Worm (Caenorhabditis elegans): ENCODE data around the gene T01D1.5.

- TF ChIP-seq B0310.2 (tag; optimal IDR thresholded peaks at IDR 0.05) (no peak), sea-1 (GFP tag; conservative IDR thresholded peaks at IDR 0.05) (no peak), hnd-1 (tag; optimal IDR thresholded peaks at IDR 0.05) (no peak), flt-1 (GFP tag; IDR thresholded peaks at IDR 0.05) (no peak), ama-1 (optimal IDR thresholded peaks at IDR 0.05) (no peak), scrt-1 (GFP tag; IDR thresholded peaks at IDR 0.05) (no peak), pes-1 (GFP tag; IDR thresholded peaks at IDR 0.05) (no peak), hmg-4 (GFP tag; optimal IDR thresholded peaks at IDR 0.05) (no peak), tbx-11 (GFP tag; IDR thresholded peaks at IDR 0.05) (no peak), F13C5.2 (tag; optimal IDR thresholded peaks at IDR 0.05) (no peak)
Observed at ce11 chrII:192584-192983, 3.7 kb upstream of the T01D1.5 start.

All from whole organism, early embryonic.